Worm (Caenorhabditis elegans) whole organism, L1 larva: ENCODE results near the gene nhr-237.
A peak's percentile ranks its signal among the peaks of the same experiment; 100 is the strongest.

ENCODE experiments used
- C16A3.4 ChIP-seq: fragments of 150-350 bp; optimal IDR thresholded peaks from 2 replicates; lab custom pipeline; 2014; ENCODE audit warnings: missing biosample characterization, missing genetic modification characterization
- F16B12.6 ChIP-seq: fragments of 150-350 bp; optimal IDR thresholded peaks from 2 replicates; lab custom pipeline; 2014; ENCODE audit warnings: missing biosample characterization, missing genetic modification characterization
- dpl-1 ChIP-seq, 3 experiments: fragments of 150-350 bp in 2 of 3; sonication (generic microtip) in 1 of 3; optimal IDR thresholded peaks; 2 replicates each; lab custom pipeline; 2014 to 2017; ENCODE audit warnings: missing biosample characterization in 3 of 3, missing genetic modification characterization in 3 of 3, missing genetic modification reagents in 3 of 3
- dsc-1 ChIP-seq: sonication (generic microtip); optimal IDR thresholded peaks from 2 replicates; lab custom pipeline; 2016; ENCODE audit warnings: mild to moderate bottlenecking, missing genetic modification characterization, missing compliant biosample characterization
- efl-1 ChIP-seq, 4 experiments: fragments of 150-350 bp; optimal IDR thresholded peaks in 3 of 4; peaks in 1 of 4; 1 replicate in 1 of 4; 2 replicates in 3 of 4; lab custom pipeline; 2014; ENCODE audit warnings: missing biosample characterization in 2 of 4, missing genetic modification characterization in 2 of 4, missing genetic modification reagents in 2 of 4
- elt-3 ChIP-seq, 6 experiments: fragments of 150-350 bp in 1 of 6; sonication (generic microtip); optimal IDR thresholded peaks; 2 replicates each; lab custom pipeline; 2017 to 2018; ENCODE audit warnings: missing biosample characterization in 6 of 6, missing genetic modification characterization in 6 of 6, inconsistent platforms in 1 of 6
- ets-5 ChIP-seq: fragments of 200-800 bp; sonication (Bioruptor generic); IDR thresholded peaks from 2 replicates; pipeline ENCODE4 v1.3.6; 2022; ENCODE audit warnings: missing genetic modification characterization, missing compliant biosample characterization
- fos-1 ChIP-seq: fragments of 150-350 bp; optimal IDR thresholded peaks from 2 replicates; lab custom pipeline; 2014; ENCODE audit warnings: missing biosample characterization, missing genetic modification characterization
- hlh-17 ChIP-seq: fragments of 200-800 bp; sonication (Bioruptor generic); optimal IDR thresholded peaks from 2 replicates; lab custom pipeline; 2018; ENCODE audit warnings: missing genetic modification characterization, mild to moderate bottlenecking, missing compliant biosample characterization, moderate library complexity, borderline replicate concordance
- hlh-4 ChIP-seq: sonication (generic microtip); optimal IDR thresholded peaks from 2 replicates; lab custom pipeline; 2016; ENCODE audit warnings: mild to moderate bottlenecking, missing genetic modification characterization, missing compliant biosample characterization
- hpl-2 ChIP-seq: fragments of 150-350 bp; optimal IDR thresholded peaks from 2 replicates; lab custom pipeline; 2014; ENCODE audit warnings: missing biosample characterization, missing genetic modification reagents, missing genetic modification characterization
- isw-1 ChIP-seq: fragments of 200-800 bp; sonication (Bioruptor generic); IDR thresholded peaks from 2 replicates; pipeline ENCODE4 v1.3.6; 2022; ENCODE audit warnings: missing genetic modification characterization, missing compliant biosample characterization
- lin-13 ChIP-seq: fragments of 150-350 bp; optimal IDR thresholded peaks from 2 replicates; lab custom pipeline; 2014; ENCODE audit warnings: missing biosample characterization, missing genetic modification reagents, missing genetic modification characterization
- lin-14 ChIP-seq: fragments of 200-800 bp; sonication (Bioruptor generic); optimal IDR thresholded peaks from 2 replicates; lab custom pipeline; 2018; ENCODE audit warnings: mild to moderate bottlenecking, missing genetic modification characterization, moderate library complexity, missing compliant biosample characterization
- lin-15B ChIP-seq: fragments of 150-350 bp; sonication (generic microtip); optimal IDR thresholded peaks from 3 replicates; lab custom pipeline; 2014; ENCODE audit warnings: missing biosample characterization, missing genetic modification characterization
- lin-35 ChIP-seq, 2 experiments: fragments of 150-350 bp; optimal IDR thresholded peaks; 2 replicates each; lab custom pipeline; 2014; ENCODE audit warnings: missing biosample characterization in 2 of 2, missing genetic modification characterization in 2 of 2, missing genetic modification reagents in 2 of 2
- nhr-19 ChIP-seq: fragments of 200-800 bp; sonication (Bioruptor generic); conservative IDR thresholded peaks from 2 replicates; pipeline ENCODE4 v1.3.6; 2022; ENCODE audit warnings: missing genetic modification characterization, missing compliant biosample characterization
- nhr-237 ChIP-seq: fragments of 150-350 bp; optimal IDR thresholded peaks from 2 replicates; lab custom pipeline; 2014; ENCODE audit warnings: missing biosample characterization, missing genetic modification characterization
- nhr-47 ChIP-seq: sonication (generic microtip); optimal IDR thresholded peaks from 2 replicates; lab custom pipeline; 2016; ENCODE audit warnings: mild to moderate bottlenecking, missing genetic modification characterization, moderate library complexity, missing compliant biosample characterization
- nhr-71 ChIP-seq: sonication (generic microtip); optimal IDR thresholded peaks from 2 replicates; lab custom pipeline; 2016; ENCODE audit warnings: mild to moderate bottlenecking, missing genetic modification characterization, moderate library complexity, missing compliant biosample characterization
- nhr-76 ChIP-seq: sonication (generic microtip); optimal IDR thresholded peaks from 2 replicates; lab custom pipeline; 2017; ENCODE audit warnings: missing biosample characterization, missing genetic modification characterization
- nhr-77 ChIP-seq: fragments of 150-350 bp; optimal IDR thresholded peaks from 2 replicates; lab custom pipeline; 2014; ENCODE audit warnings: missing biosample characterization, missing genetic modification characterization
- nhr-84 ChIP-seq: sonication (generic microtip); optimal IDR thresholded peaks from 2 replicates; lab custom pipeline; 2017; ENCODE audit warnings: missing biosample characterization, missing genetic modification characterization
- nhr-85 ChIP-seq: sonication (generic microtip); peaks from one replicate; lab custom pipeline; 2016; ENCODE audit warnings: missing genetic modification characterization, inconsistent platforms, missing compliant biosample characterization
- pag-3 ChIP-seq: sonication (generic microtip); optimal IDR thresholded peaks from 2 replicates; lab custom pipeline; 2017; ENCODE audit warnings: missing genetic modification characterization, mild to moderate bottlenecking, missing compliant biosample characterization, antibody characterized with exemption, borderline replicate concordance; ENCODE audit not compliant: insufficient read depth
- pqm-1 ChIP-seq: sonication (generic microtip); optimal IDR thresholded peaks from 3 replicates; lab custom pipeline; 2017; ENCODE audit warnings: missing biosample characterization, missing genetic modification characterization
- rnt-1 ChIP-seq: sonication (generic microtip); optimal IDR thresholded peaks from 2 replicates; lab custom pipeline; 2016; ENCODE audit warnings: mild to moderate bottlenecking, missing genetic modification characterization, moderate library complexity, missing compliant biosample characterization
- skn-1 ChIP-seq: fragments of 150-350 bp; optimal IDR thresholded peaks from 2 replicates; lab custom pipeline; 2014; ENCODE audit warnings: missing biosample characterization, missing genetic modification characterization
- snpc-4 ChIP-seq: fragments of 150-350 bp; optimal IDR thresholded peaks from 2 replicates; lab custom pipeline; 2014; ENCODE audit warnings: missing biosample characterization, missing genetic modification characterization
- snu-23 ChIP-seq: sonication (generic microtip); optimal IDR thresholded peaks from 2 replicates; lab custom pipeline; 2016; ENCODE audit warnings: missing genetic modification characterization, missing compliant biosample characterization
- sox-4 ChIP-seq: sonication (generic microtip); optimal IDR thresholded peaks from 2 replicates; lab custom pipeline; 2016; ENCODE audit warnings: missing genetic modification characterization, missing compliant biosample characterization
- sptf-1 ChIP-seq: fragments of 150-350 bp; optimal IDR thresholded peaks from 2 replicates; lab custom pipeline; 2014; ENCODE audit warnings: missing biosample characterization, missing genetic modification characterization
- sup-37 ChIP-seq: fragments of 200-800 bp; sonication (Bioruptor generic); optimal IDR thresholded peaks from 2 replicates; lab custom pipeline; 2018; ENCODE audit warnings: mild to moderate bottlenecking, missing genetic modification characterization, missing compliant biosample characterization
- swsn-7 ChIP-seq: sonication (generic microtip); optimal IDR thresholded peaks from 2 replicates; lab custom pipeline; 2016; ENCODE audit warnings: missing genetic modification characterization, missing compliant biosample characterization
- unc-62 ChIP-seq: fragments of 150-350 bp; optimal IDR thresholded peaks from 2 replicates; lab custom pipeline; 2014; ENCODE audit warnings: missing biosample characterization, missing genetic modification reagents, missing genetic modification characterization
- xbp-1 ChIP-seq: sonication (generic microtip); optimal IDR thresholded peaks from 2 replicates; lab custom pipeline; 2016; ENCODE audit warnings: missing genetic modification characterization, missing compliant biosample characterization
- zag-1 ChIP-seq: fragments of 150-350 bp; optimal IDR thresholded peaks from 2 replicates; lab custom pipeline; 2014; ENCODE audit warnings: missing biosample characterization, missing genetic modification characterization
- ztf-4 ChIP-seq: fragments of 150-350 bp; optimal IDR thresholded peaks from 2 replicates; lab custom pipeline; 2014; ENCODE audit warnings: missing biosample characterization, missing genetic modification characterization

nhr-237 gene

ce11 chrV:1627269-1627668, 649 bp upstream of the nhr-237 start (continued):
- no peak for TF ChIP-seq unc-62 (GFP tag; lab: Kevin White, UChicago)
- TF ChIP-seq nhr-71 (tag; lab: Kevin White, UChicago) = peak; percentile 67
- TF ChIP-seq nhr-85 (tag; lab: Kevin White, UChicago) = peak; percentile 87
- no peak for TF ChIP-seq ets-5
- no peak for TF ChIP-seq sptf-1 (tag; lab: Kevin White, UChicago)
- peak; percentile 21; the same call in 1 of the 2 replicates for TF ChIP-seq nhr-19
- no peak for TF ChIP-seq zag-1 (tag; lab: Kevin White, UChicago)
- peak; percentile 96 for TF ChIP-seq nhr-77 (tag; lab: Kevin White, UChicago)
- no peak for TF ChIP-seq isw-1 (GFP tag; lab: Robert Waterston, UW)
- peak; percentile 53 for TF ChIP-seq ztf-4 (tag; lab: Kevin White, UChicago)
- no peak for TF ChIP-seq C16A3.4 (tag; lab: Kevin White, UChicago)
- peak in 1 of 6 experiments; percentile 26 for TF ChIP-seq elt-3 (tag; optimal IDR thresholded peaks at IDR 0.05; lab: Kevin White, UChicago)
- TF ChIP-seq dpl-1 (GFP tag; optimal IDR thresholded peaks at IDR 0.05; lab: Kevin White, UChicago) = peak in 2 of 3 experiments; percentile 3
- no peak for TF ChIP-seq F16B12.6
- no peak for TF ChIP-seq nhr-84
- TF ChIP-seq lin-13 (GFP tag; lab: Kevin White, UChicago) = no peak
- no peak for TF ChIP-seq swsn-7 (tag; lab: Kevin White, UChicago)
- no peak for TF ChIP-seq dsc-1 (tag; lab: Kevin White, UChicago)
- no peak for TF ChIP-seq hlh-4 (tag; lab: Kevin White, UChicago)
- TF ChIP-seq xbp-1 (tag; lab: Kevin White, UChicago) = no peak

ce11 chrV:1624340-1624739, 2.3 kb downstream of the nhr-237 start, which contains the start of gene nhr-110:
nhr-110 (minus strand) TSS chrV:1624440.
- TF ChIP-seq lin-15B (tag; lab: Kevin White, UChicago) (no peak), nhr-76 (no peak), lin-14 (no peak), sup-37 (GFP tag; lab: Kevin White, UChicago) (no peak), nhr-85 (tag; lab: Kevin White, UChicago) (no peak), skn-1 (no peak), hpl-2 (GFP tag; lab: Kevin White, UChicago) (no peak), snu-23 (no peak), nhr-47 (no peak), nhr-77 (tag; lab: Kevin White, UChicago) (no peak), sox-4 (tag; lab: Kevin White, UChicago) (no peak), hlh-17 (GFP tag; lab: Kevin White, UChicago) (no peak), snpc-4 (tag; lab: Kevin White, UChicago) (no peak)
- TF ChIP-seq, all 84 proteins: peak for 0

ce11 chrV:1623429-1623828, 3.2 kb downstream of the nhr-237 start:
- TF ChIP-seq skn-1 (no peak), pqm-1 (tag; lab: Kevin White, UChicago) (no peak), nhr-85 (tag; lab: Kevin White, UChicago) (no peak), hpl-2 (GFP tag; lab: Kevin White, UChicago) (no peak), pag-3 (no peak), swsn-7 (tag; lab: Kevin White, UChicago) (no peak), efl-1 (optimal IDR thresholded peaks at IDR 0.05; lab: Kevin White, UChicago) (no peak), efl-1 (GFP tag; optimal IDR thresholded peaks at IDR 0.05 in 1 of 2; lab: Kevin White, UChicago) (no peak), lin-35 (GFP tag; optimal IDR thresholded peaks at IDR 0.05; lab: Kevin White, UChicago) (no peak), nhr-237 (tag; lab: Kevin White, UChicago) (no peak), snpc-4 (tag; lab: Kevin White, UChicago) (no peak), elt-3 (tag; optimal IDR thresholded peaks at IDR 0.05; lab: Kevin White, UChicago) (no peak), fos-1 (tag; lab: Kevin White, UChicago) (no peak), rnt-1 (tag; lab: Kevin White, UChicago) (no peak), ets-5 (no peak)
- TF ChIP-seq, all 84 proteins: peak for 0
